Worm (Caenorhabditis elegans): ENCODE results near the gene unc-105.

DNA sequence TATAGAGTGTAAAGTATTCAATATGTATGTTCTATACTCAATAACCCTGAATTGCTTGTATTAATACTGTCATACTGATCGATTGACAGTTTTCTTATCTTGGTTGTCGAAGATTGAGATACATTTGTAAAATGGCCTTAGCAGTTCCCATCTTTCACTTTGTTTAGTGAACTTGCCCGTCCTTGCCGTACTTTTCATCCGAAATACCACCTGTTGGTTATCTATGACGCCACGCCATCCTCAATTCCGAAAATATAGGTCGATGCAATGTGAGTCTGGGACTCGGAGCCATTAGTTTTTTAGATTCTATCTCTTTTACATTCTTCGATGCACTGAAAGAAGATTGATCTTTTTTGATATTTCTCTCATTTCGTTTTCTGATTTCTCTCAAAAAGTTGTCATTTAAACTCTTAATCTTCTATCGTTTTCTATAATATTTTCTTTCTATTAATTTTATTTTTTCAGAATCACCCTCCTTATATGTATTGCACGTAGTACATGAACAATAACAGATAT is 13.3 kb downstream of the unc-105 start, which contains the start of gene ulp-4:
- no peak for TF ChIP-seq scrt-1 (GFP tag; IDR thresholded peaks at IDR 0.05)
- TF ChIP-seq ets-7 (tag; optimal IDR thresholded peaks at IDR 0.05): no peak
- TF ChIP-seq ama-1 (optimal IDR thresholded peaks at IDR 0.05): no peak
- no peak for TF ChIP-seq hmg-4 (GFP tag; optimal IDR thresholded peaks at IDR 0.05)
- no peak for TF ChIP-seq F13C5.2 (tag; optimal IDR thresholded peaks at IDR 0.05)
